Fruit fly (Drosophila melanogaster) whole organism, embryonic: ENCODE data around the gene CG11470.

Source experiments
- ATbp ChIP-seq: fragments of 200-800 bp; sonication (Bioruptor generic); optimal IDR thresholded peaks from 2 replicates; lab custom pipeline; 2017; ENCODE audit warnings: missing biosample characterization, mild to moderate bottlenecking, missing genetic modification characterization, missing genetic modification reagents
- Atf3 ChIP-seq: fragments of 200-800 bp; sonication (Bioruptor generic); optimal IDR thresholded peaks from 3 replicates; lab custom pipeline; 2016; ENCODE audit warnings: missing biosample characterization, missing genetic modification characterization
- CG10654 ChIP-seq: fragments of 200-800 bp; sonication (Bioruptor generic); optimal IDR thresholded peaks from 2 replicates; lab custom pipeline; 2016; ENCODE audit warnings: missing biosample characterization, missing genetic modification characterization
- CG12219 ChIP-seq: fragments of 200-800 bp; sonication (Bioruptor generic); optimal IDR thresholded peaks from 3 replicates; lab custom pipeline; 2018; ENCODE audit warnings: missing biosample characterization, mild to moderate bottlenecking, missing genetic modification characterization
- CG12391 ChIP-seq: fragments of 200-800 bp; sonication (Bioruptor generic); optimal IDR thresholded peaks from 3 replicates; lab custom pipeline; 2018; ENCODE audit warnings: missing biosample characterization, mild to moderate bottlenecking, missing genetic modification characterization, moderate library complexity
- CG12744 ChIP-seq: fragments of 200-800 bp; sonication (Bioruptor generic); optimal IDR thresholded peaks from 2 replicates; lab custom pipeline; 2016; ENCODE audit warnings: missing biosample characterization, missing genetic modification characterization
- CG13123 ChIP-seq: fragments of 200-800 bp; sonication (Bioruptor generic); optimal IDR thresholded peaks from 2 replicates; lab custom pipeline; 2016; ENCODE audit warnings: missing biosample characterization, missing genetic modification characterization
- CG14441 ChIP-seq: fragments of 200-800 bp; sonication (Bioruptor generic); IDR thresholded peaks from 2 replicates; pipeline ENCODE4 v1.3.6; 2022; ENCODE audit warnings: missing biosample characterization, missing genetic modification characterization
- CG14860 ChIP-seq: fragments of 200-800 bp; sonication (Bioruptor generic); IDR thresholded peaks from 3 replicates; pipeline ENCODE4 v1.3.6; 2022; ENCODE audit warnings: missing biosample characterization, missing genetic modification characterization; ENCODE audit not compliant: partially characterized antibody
- CG15514 ChIP-seq: fragments of 200-800 bp; sonication (Bioruptor generic); optimal IDR thresholded peaks from 3 replicates; lab custom pipeline; 2017; ENCODE audit warnings: missing biosample characterization, missing genetic modification characterization, mild to moderate bottlenecking, moderate library complexity, missing genetic modification reagents
- CG15696 ChIP-seq: fragments of 200-800 bp; sonication (Bioruptor generic); optimal IDR thresholded peaks from 2 replicates; lab custom pipeline; 2019; ENCODE audit warnings: missing biosample characterization, mild to moderate bottlenecking, missing genetic modification characterization, moderate library complexity
- CG17385 ChIP-seq: fragments of 200-800 bp; sonication (Bioruptor generic); optimal IDR thresholded peaks from 3 replicates; lab custom pipeline; 2018; ENCODE audit warnings: missing biosample characterization, mild to moderate bottlenecking, missing genetic modification characterization
- CG18011 ChIP-seq: fragments of 200-800 bp; sonication (Bioruptor generic); optimal IDR thresholded peaks from 2 replicates; lab custom pipeline; 2017; ENCODE audit warnings: missing biosample characterization, missing genetic modification characterization, mild to moderate bottlenecking, moderate library complexity, missing genotype
- CG18262 ChIP-seq: fragments of 200-800 bp; optimal IDR thresholded peaks from 3 replicates; lab custom pipeline; 2019; ENCODE audit warnings: missing biosample characterization, mild to moderate bottlenecking, missing genetic modification characterization, moderate library complexity
- CG2116 ChIP-seq: fragments of 200-800 bp; sonication (Bioruptor generic); optimal IDR thresholded peaks from 3 replicates; lab custom pipeline; 2018; ENCODE audit warnings: missing biosample characterization, mild to moderate bottlenecking, missing genetic modification characterization
- CG2889 ChIP-seq: fragments of 200-800 bp; sonication (Bioruptor generic); IDR thresholded peaks from 3 replicates; pipeline ENCODE4 v1.3.6; 2022; ENCODE audit warnings: missing biosample characterization, missing genetic modification characterization
- CG3281 ChIP-seq: fragments of 200-800 bp; sonication (Bioruptor generic); optimal IDR thresholded peaks from 3 replicates; lab custom pipeline; 2017; ENCODE audit warnings: missing biosample characterization, mild to moderate bottlenecking, missing genetic modification characterization
- CG4707 ChIP-seq: fragments of 200-800 bp; sonication (Bioruptor generic); optimal IDR thresholded peaks from 2 replicates; lab custom pipeline; 2018; ENCODE audit warnings: missing biosample characterization, mild to moderate bottlenecking, missing genetic modification characterization, moderate library complexity
- CG6683 ChIP-seq: fragments of 200-800 bp; sonication (Bioruptor generic); optimal IDR thresholded peaks from 2 replicates; lab custom pipeline; 2017; ENCODE audit warnings: missing biosample characterization, mild to moderate bottlenecking, missing genetic modification characterization, missing genetic modification reagents
- CG6854 ChIP-seq: fragments of 200-800 bp; sonication (Bioruptor generic); optimal IDR thresholded peaks from 3 replicates; lab custom pipeline; 2017; ENCODE audit warnings: missing biosample characterization, mild to moderate bottlenecking, missing genetic modification characterization
- CG7357 ChIP-seq: fragments of 200-800 bp; sonication (Bioruptor generic); IDR thresholded peaks from 3 replicates; pipeline ENCODE4 v1.3.6; 2022; ENCODE audit warnings: missing biosample characterization, missing genetic modification characterization
- CG9727 ChIP-seq: fragments of 200-800 bp; sonication (Bioruptor generic); optimal IDR thresholded peaks from 3 replicates; lab custom pipeline; 2017; ENCODE audit warnings: missing biosample characterization, mild to moderate bottlenecking, missing genetic modification characterization
- Camta ChIP-seq: fragments of 200-800 bp; sonication (Bioruptor generic); optimal IDR thresholded peaks from 2 replicates; lab custom pipeline; 2016; ENCODE audit warnings: missing biosample characterization, missing genetic modification characterization
- Dref ChIP-seq: fragments of 200-800 bp; sonication (Bioruptor generic); IDR thresholded peaks from 2 replicates; pipeline ENCODE4 v1.3.6; 2022; ENCODE audit warnings: missing biosample characterization, missing genetic modification characterization
- Drgx ChIP-seq: fragments of 200-800 bp; sonication (Bioruptor generic); IDR thresholded peaks from 2 replicates; pipeline ENCODE4 v1.3.6; 2022; ENCODE audit warnings: missing biosample characterization, missing genetic modification characterization
- E2f1 ChIP-seq: fragments of 200-800 bp; sonication (Bioruptor generic); IDR thresholded peaks from 2 replicates; pipeline ENCODE4 v1.3.6; 2022; ENCODE audit warnings: missing biosample characterization, missing genetic modification characterization
- ERR ChIP-seq: fragments of 200-800 bp; sonication (Bioruptor generic); optimal IDR thresholded peaks from 2 replicates; lab custom pipeline; 2016; ENCODE audit warnings: missing biosample characterization, missing genetic modification characterization
- Gug ChIP-seq: fragments of 200-800 bp; sonication (Bioruptor generic); IDR thresholded peaks from 4 replicates; pipeline ENCODE4 v1.3.6; 2022; ENCODE audit warnings: missing biosample characterization, missing genetic modification characterization
- NC2β ChIP-seq: fragments of 200-800 bp; sonication (Bioruptor generic); optimal IDR thresholded peaks from 2 replicates; lab custom pipeline; 2016; ENCODE audit warnings: missing biosample characterization, missing genetic modification characterization
- NFAT ChIP-seq: fragments of 200-800 bp; sonication (Bioruptor generic); IDR thresholded peaks from 2 replicates; pipeline ENCODE4 v1.3.6; 2022; ENCODE audit warnings: missing biosample characterization, missing genetic modification characterization
- NK7.1 ChIP-seq: fragments of 200-800 bp; sonication (Bioruptor generic); optimal IDR thresholded peaks from 3 replicates; lab custom pipeline; 2016; ENCODE audit warnings: missing biosample characterization, missing genetic modification characterization
- Nf-YB ChIP-seq: fragments of 200-800 bp; sonication (Bioruptor generic); optimal IDR thresholded peaks from 3 replicates; lab custom pipeline; 2019; ENCODE audit warnings: missing biosample characterization, mild to moderate bottlenecking, missing genetic modification characterization, moderate library complexity
- Nf-YC ChIP-seq: fragments of 200-800 bp; optimal IDR thresholded peaks from 3 replicates; lab custom pipeline; 2019; ENCODE audit warnings: missing biosample characterization, mild to moderate bottlenecking, missing genetic modification characterization, moderate library complexity
- Oli ChIP-seq: fragments of 200-800 bp; sonication (Bioruptor generic); optimal IDR thresholded peaks from 2 replicates; lab custom pipeline; 2018; ENCODE audit warnings: missing biosample characterization, mild to moderate bottlenecking, missing genetic modification characterization, moderate library complexity
- ara ChIP-seq: fragments of 200-800 bp; sonication (Bioruptor generic); IDR thresholded peaks from 2 replicates; pipeline ENCODE4 v1.3.6; 2022; ENCODE audit warnings: missing biosample characterization, missing genetic modification characterization
- bbx ChIP-seq: fragments of 200-800 bp; sonication (Bioruptor generic); IDR thresholded peaks from 2 replicates; pipeline ENCODE4 v1.3.6; 2022; ENCODE audit warnings: missing biosample characterization, missing genetic modification characterization; ENCODE audit not compliant: partially characterized antibody
- bcd ChIP-seq: fragments of 200-800 bp; sonication (Bioruptor generic); optimal IDR thresholded peaks from 2 replicates; lab custom pipeline; 2017; ENCODE audit warnings: missing biosample characterization, mild to moderate bottlenecking, missing genetic modification characterization
- ems ChIP-seq: fragments of 200-800 bp; sonication (Bioruptor generic); optimal IDR thresholded peaks from 3 replicates; lab custom pipeline; 2016; ENCODE audit warnings: missing biosample characterization, missing genetic modification characterization
- fd64A ChIP-seq: fragments of 200-800 bp; sonication (Bioruptor generic); optimal IDR thresholded peaks from 3 replicates; lab custom pipeline; 2018; ENCODE audit warnings: missing biosample characterization, mild to moderate bottlenecking, missing genetic modification characterization
- lola ChIP-seq, 3 experiments: fragments of >200 bp in 2 of 3; fragments of 200-800 bp in 1 of 3; sonication (Bioruptor generic) in 1 of 3; optimal IDR thresholded peaks; 2 replicates each; lab custom pipeline; 2017 to 2019; ENCODE audit warnings: missing biosample characterization in 3 of 3, missing genetic modification characterization in 3 of 3, mild to moderate bottlenecking in 1 of 3, moderate library complexity in 1 of 3
- lov ChIP-seq, 2 experiments: fragments of 200-800 bp in 1 of 2; fragments of >200 bp in 1 of 2; sonication (Bioruptor generic) in 1 of 2; IDR thresholded peaks in 1 of 2; optimal IDR thresholded peaks in 1 of 2; 2 replicates in 1 of 2; 3 replicates in 1 of 2; pipeline versions ENCODE4 v1.3.6 to Lab custom; 2017 to 2022; ENCODE audit warnings: missing biosample characterization in 1 of 2, missing genetic modification characterization in 1 of 2
- nerfin-2 ChIP-seq: fragments of 200-800 bp; sonication (Bioruptor generic); IDR thresholded peaks from 2 replicates; pipeline ENCODE4 v1.3.6; 2022; ENCODE audit warnings: missing biosample characterization, missing genetic modification characterization; ENCODE audit not compliant: partially characterized antibody
- otp ChIP-seq: fragments of 200-800 bp; sonication (Bioruptor generic); IDR thresholded peaks from 3 replicates; pipeline ENCODE4, ENCODE4 v1.3.6; 2022; ENCODE audit warnings: missing biosample characterization, missing genetic modification characterization
- phol ChIP-seq: fragments of 200-800 bp; sonication (Bioruptor generic); optimal IDR thresholded peaks from 3 replicates; lab custom pipeline; 2018; ENCODE audit warnings: missing biosample characterization, mild to moderate bottlenecking, missing genetic modification characterization, moderate library complexity
- pita ChIP-seq: fragments of 200-800 bp; sonication (Bioruptor generic); optimal IDR thresholded peaks from 2 replicates; lab custom pipeline; 2017; ENCODE audit warnings: missing biosample characterization, mild to moderate bottlenecking, missing genetic modification characterization
- rib ChIP-seq: fragments of 200-800 bp; sonication (Bioruptor generic); IDR thresholded peaks from 2 replicates; pipeline ENCODE4 v1.3.6; 2022; ENCODE audit warnings: missing biosample characterization, missing genetic modification characterization
- sens ChIP-seq: fragments of 200-800 bp; sonication (Bioruptor generic); peaks from one replicate; lab custom pipeline; 2016; ENCODE audit warnings: missing biosample characterization, missing genetic modification characterization
- sisA ChIP-seq: fragments of 200-800 bp; sonication (Bioruptor generic); IDR thresholded peaks from 2 replicates; pipeline ENCODE4 v1.3.6; 2022; ENCODE audit warnings: missing biosample characterization, missing genetic modification characterization
- slp2 ChIP-seq: fragments of 200-800 bp; sonication (Bioruptor generic); optimal IDR thresholded peaks from 2 replicates; lab custom pipeline; 2016; ENCODE audit warnings: missing biosample characterization, missing genetic modification characterization
- unc-4 ChIP-seq: fragments of 200-800 bp; sonication (Bioruptor generic); IDR thresholded peaks from 2 replicates; pipeline ENCODE4 v1.3.6; 2022; ENCODE audit warnings: missing biosample characterization, missing genetic modification characterization; ENCODE audit not compliant: partially characterized antibody
- wor ChIP-seq: fragments of 200-800 bp; sonication (Bioruptor generic); IDR thresholded peaks from 2 replicates; pipeline ENCODE4 v1.3.6; 2022; ENCODE audit warnings: missing biosample characterization, missing genetic modification characterization

The CG11470 gene

dm6 chr3R:29584266-29584665 is 5.3 kb downstream of the CG11470 start (continued):
- peak; percentile 2 for TF ChIP-seq CG18262 (tag; lab: Kevin White, UChicago)
- TF ChIP-seq Gug (GFP tag; lab: Robert Waterston, UW), result no peak
- TF ChIP-seq CG12744 (GFP tag; lab: Kevin White, UChicago), result no peak
- TF ChIP-seq ara (GFP tag; lab: Robert Waterston, UW), result no peak
- no peak for TF ChIP-seq CG12219
- TF ChIP-seq nerfin-2 (GFP tag; lab: Robert Waterston, UW), result no peak
- TF ChIP-seq CG14441 (GFP tag; lab: Robert Waterston, UW), result no peak
- TF ChIP-seq Atf3, result no peak
- no peak for TF ChIP-seq Camta (GFP tag; lab: Kevin White, UChicago)
- TF ChIP-seq unc-4 (GFP tag; lab: Robert Waterston, UW), result no peak
- no peak for TF ChIP-seq CG9727 (GFP tag; lab: Kevin White, UChicago)
- TF ChIP-seq Dref (GFP tag; lab: Robert Waterston, UW), result no peak
- TF ChIP-seq CG17385 (GFP tag; lab: Kevin White, UChicago), result no peak
- no peak for TF ChIP-seq CG6854 (GFP tag; lab: Kevin White, UChicago)
- TF ChIP-seq phol, result peak; percentile 14
- no peak for TF ChIP-seq CG2889
- TF ChIP-seq fd64A (GFP tag; lab: Kevin White, UChicago), result no peak
- TF ChIP-seq CG15514 (GFP tag; lab: Kevin White, UChicago), result no peak
- no peak for TF ChIP-seq CG18011 (GFP tag; lab: Kevin White, UChicago)
- TF ChIP-seq pita (GFP tag; lab: Kevin White, UChicago), result no peak
- TF ChIP-seq CG14860 (GFP tag; lab: Robert Waterston, UW), result no peak
- TF ChIP-seq CG2116 (GFP tag; lab: Kevin White, UChicago), result no peak
- peak; percentile 27 for TF ChIP-seq sens (GFP tag; lab: Kevin White, UChicago)
- TF ChIP-seq NFAT (GFP tag; lab: Robert Waterston, UW), result no peak
- peak; percentile 11 for TF ChIP-seq CG15696 (tag; lab: Kevin White, UChicago)
- no peak for TF ChIP-seq CG13123 (GFP tag; lab: Kevin White, UChicago)
- peak in 1 of 3 experiments; percentile 22 for TF ChIP-seq lola (GFP tag; optimal IDR thresholded peaks at IDR 0.05; lab: Kevin White, UChicago)
- no peak for TF ChIP-seq CG4707 (GFP tag; lab: Kevin White, UChicago)
- TF ChIP-seq ERR, result no peak
- no peak for TF ChIP-seq otp (GFP tag; lab: Robert Waterston, UW)
- TF ChIP-seq NK7.1 (GFP tag; lab: Kevin White, UChicago), result no peak
- TF ChIP-seq rib (GFP tag; lab: Robert Waterston, UW), result no peak
- peak; percentile 26; the same call in 1 of the 2 replicates for TF ChIP-seq sisA
- no peak for TF ChIP-seq CG3281 (GFP tag; lab: Kevin White, UChicago)
- no peak for TF ChIP-seq CG12391 (tag; lab: Kevin White, UChicago)
- no peak for TF ChIP-seq slp2 (GFP tag; lab: Kevin White, UChicago)
- TF ChIP-seq ems, result no peak
- TF ChIP-seq CG10654 (GFP tag; lab: Kevin White, UChicago), result no peak
- TF ChIP-seq Oli (tag; lab: Kevin White, UChicago), result peak; percentile 6
- TF ChIP-seq wor (GFP tag; lab: Robert Waterston, UW), result no peak
- no peak for TF ChIP-seq NC2β
- TF ChIP-seq ATbp (GFP tag; lab: Kevin White, UChicago), result no peak
- TF ChIP-seq E2f1 (GFP tag; lab: Robert Waterston, UW), result no peak
- TF ChIP-seq Nf-YC (tag; lab: Kevin White, UChicago), result no peak
- no peak for TF ChIP-seq CG7357
- TF ChIP-seq bcd, result no peak
- no peak for TF ChIP-seq bbx
- TF ChIP-seq CG6683 (GFP tag; lab: Kevin White, UChicago), result no peak
- no peak for TF ChIP-seq Nf-YB (GFP tag; lab: Kevin White, UChicago)
- TF ChIP-seq Drgx, result no peak
- TF ChIP-seq lov (optimal IDR thresholded peaks at IDR 0.05; lab: Kevin White, UChicago), result no peak
- no peak for TF ChIP-seq lov (GFP tag; IDR thresholded peaks at IDR 0.05; lab: Robert Waterston, UW)
